Worm (Caenorhabditis elegans): ENCODE results near the gene lap-2.

Gene lap-2

ce11 chrV:13043832-13044521, 465 bp downstream of the lap-2 start:
- TF ChIP-seq pha-4 (tag; optimal IDR thresholded peaks at IDR 0.05) = peak; percentile 18
- TF ChIP-seq elt-2 (tag; optimal IDR thresholded peaks at IDR 0.05) = peak; percentile 77
- TF ChIP-seq pqm-1 (tag; optimal IDR thresholded peaks at IDR 0.05) = peak; percentile 62
- TF ChIP-seq mml-1 (tag; optimal IDR thresholded peaks at IDR 0.05) = no peak
- TF ChIP-seq nhr-43 (tag; optimal IDR thresholded peaks at IDR 0.05; ENCODE audit: poor library complexity, severe bottlenecking) = no peak

ce11 chrV:13045017-13045416, 1.5 kb downstream of the lap-2 start:
- TF ChIP-seq nhr-23 (tag; optimal IDR thresholded peaks at IDR 0.05) = no peak
- TF ChIP-seq daf-12 (tag; optimal IDR thresholded peaks at IDR 0.05) = no peak
- no peak for TF ChIP-seq nhr-25 (tag; optimal IDR thresholded peaks at IDR 0.05)
- TF ChIP-seq ama-1 (optimal IDR thresholded peaks at IDR 0.05) = peak; percentile 9
- TF ChIP-seq elt-3 (tag; optimal IDR thresholded peaks at IDR 0.05) = no peak

ce11 chrV:13046125-13047123, 2.9 kb downstream of the lap-2 start:
- TF ChIP-seq nhr-12 (tag; optimal IDR thresholded peaks at IDR 0.05) (no peak), fkh-2 (tag; optimal IDR thresholded peaks at IDR 0.05) (no peak), nhr-25 (tag; optimal IDR thresholded peaks at IDR 0.05) (peak; percentile 31), pqm-1 (tag; optimal IDR thresholded peaks at IDR 0.05) (peak; percentile 46), nhr-23 (tag; optimal IDR thresholded peaks at IDR 0.05) (peak; percentile 36), ceh-28 (tag; optimal IDR thresholded peaks at IDR 0.05) (no peak), aly-2 (tag; optimal IDR thresholded peaks at IDR 0.05) (no peak), pha-4 (tag; optimal IDR thresholded peaks at IDR 0.05) (peak; percentile 3), elt-2 (tag; optimal IDR thresholded peaks at IDR 0.05) (peak; percentile 78), nhr-43 (tag; optimal IDR thresholded peaks at IDR 0.05; ENCODE audit: poor library complexity, severe bottlenecking) (peak; percentile 59)

DNA sequence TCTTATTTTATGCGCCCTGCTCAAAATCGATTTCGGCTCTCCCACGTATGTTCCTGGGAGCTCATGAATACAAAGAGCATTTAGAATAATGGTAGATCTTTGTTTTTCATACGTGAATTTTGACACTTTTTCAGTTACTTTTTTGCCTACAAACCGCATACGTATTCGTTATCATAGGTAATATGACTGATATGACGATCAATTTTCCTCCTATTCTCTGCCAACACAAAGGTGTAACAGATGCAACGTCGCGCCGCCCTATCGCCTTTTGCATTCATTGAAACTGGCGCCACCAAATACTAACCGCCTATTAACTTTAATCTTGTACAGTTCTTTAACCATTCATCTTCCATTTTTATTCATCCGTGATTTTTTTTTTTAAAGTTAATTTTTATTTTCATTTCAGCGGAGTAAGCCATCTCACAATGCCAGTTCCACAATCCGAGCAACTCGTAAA, 4.1 kb downstream of the lap-2 start, which contains the start of gene W07G4.5:
TSS of gene W07G4.5 (plus strand) at position 407 of the 457 bp plus-strand sequence.
- TF ChIP-seq elt-2 (tag; optimal IDR thresholded peaks at IDR 0.05) (peak; percentile 89), lin-39 (tag; optimal IDR thresholded peaks at IDR 0.05) (no peak), pqm-1 (tag; optimal IDR thresholded peaks at IDR 0.05) (peak; percentile 76)

DNA sequence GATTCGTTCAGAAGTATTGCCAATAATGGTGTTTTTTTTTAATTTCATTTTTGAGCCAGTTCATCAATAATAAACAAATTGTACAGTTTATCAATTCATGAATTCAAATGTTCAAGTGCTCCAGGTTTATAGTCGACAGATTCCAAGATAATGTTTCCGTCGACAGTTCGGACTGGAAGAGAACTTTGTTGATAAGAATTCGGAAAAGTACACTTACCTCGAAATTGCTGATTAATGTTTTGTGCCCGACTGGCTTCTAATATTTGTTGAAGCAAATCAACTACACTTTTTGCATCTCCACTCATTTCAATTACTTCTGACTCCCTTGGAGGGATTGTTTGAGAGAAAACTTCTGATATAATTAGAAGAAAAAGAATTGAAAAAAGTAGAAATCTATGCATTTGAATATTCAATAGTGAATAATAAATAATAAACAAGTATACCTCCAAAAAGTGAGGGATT, 5.7 kb downstream of the lap-2 start, which contains the start of gene W07G4.8:
TSS of gene W07G4.8 (minus strand) at position 412 of the 462 bp plus-strand sequence.
- TF ChIP-seq lin-39 (tag; optimal IDR thresholded peaks at IDR 0.05) = no peak
- TF ChIP-seq nhr-237 (tag; optimal IDR thresholded peaks at IDR 0.05) = no peak
- TF ChIP-seq pqm-1 (tag; optimal IDR thresholded peaks at IDR 0.05) = peak; percentile 78
- peak; percentile 41 for TF ChIP-seq pha-4 (tag; optimal IDR thresholded peaks at IDR 0.05)
- TF ChIP-seq elt-2 (tag; optimal IDR thresholded peaks at IDR 0.05) = peak; percentile 80

DNA sequence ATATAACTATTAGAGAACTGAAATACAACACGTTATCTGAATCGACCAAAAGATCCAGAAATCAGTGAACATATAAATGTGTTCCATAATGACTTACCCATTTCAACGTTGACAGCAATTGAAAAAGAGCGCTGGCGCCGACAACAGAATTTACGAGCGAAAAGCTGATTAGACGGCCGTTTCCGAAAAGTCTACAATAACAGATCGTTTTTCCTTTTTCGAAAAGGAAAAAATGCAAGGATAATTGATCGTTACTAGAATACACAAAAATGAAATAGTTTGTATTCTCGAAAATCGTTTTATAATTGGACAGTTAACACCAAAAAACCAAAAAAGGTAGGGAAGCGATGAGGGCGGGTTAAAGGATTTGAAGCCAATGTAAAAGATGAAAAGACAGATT, 10.1 kb downstream of the lap-2 start, which contains the start of gene srr-1:
TSS of gene srr-1 (minus strand) at position 101 of the 400 bp plus-strand sequence.
- TF ChIP-seq nhr-67 (tag; optimal IDR thresholded peaks at IDR 0.05) (no peak), ceh-16 (tag; optimal IDR thresholded peaks at IDR 0.05) (no peak), zag-1 (tag; optimal IDR thresholded peaks at IDR 0.05) (no peak), ama-1 (optimal IDR thresholded peaks at IDR 0.05) (no peak), aly-2 (tag; optimal IDR thresholded peaks at IDR 0.05) (no peak), ceh-28 (tag; optimal IDR thresholded peaks at IDR 0.05) (no peak), unc-39 (tag; optimal IDR thresholded peaks at IDR 0.05) (no peak), elt-3 (tag; optimal IDR thresholded peaks at IDR 0.05) (no peak), nhr-76 (tag; optimal IDR thresholded peaks at IDR 0.05) (no peak), nhr-23 (tag; optimal IDR thresholded peaks at IDR 0.05) (no peak), sea-2 (GFP tag; optimal IDR thresholded peaks at IDR 0.05) (no peak), unc-62 (GFP tag; optimal IDR thresholded peaks at IDR 0.05) (no peak), ZK546.5 (tag; optimal IDR thresholded peaks at IDR 0.05) (no peak), ceh-82 (tag; optimal IDR thresholded peaks at IDR 0.05) (no peak), skn-1 (tag; optimal IDR thresholded peaks at IDR 0.05) (no peak)

All from whole organism, L3 larva.